Worm (Caenorhabditis elegans) whole organism, young adult: Measurements from ENCODE around the gene nas-38.

ENCODE experiments used
- F49E8.2 ChIP-seq: sonication (generic microtip); optimal IDR thresholded peaks from 3 replicates; lab custom pipeline; 2017; ENCODE audit warnings: missing genetic modification characterization, mild to moderate bottlenecking, missing compliant biosample characterization, antibody characterized with exemption, moderate library complexity; ENCODE audit not compliant: insufficient read depth
- cebp-1 ChIP-seq, 2 experiments: fragments of 200-800 bp in 1 of 2; sonication (Bioruptor generic) in 1 of 2; sonication (generic microtip) in 1 of 2; IDR thresholded peaks in 1 of 2; optimal IDR thresholded peaks in 1 of 2; 2 replicates each; pipeline versions ENCODE4 v1.3.6 to Lab custom; 2017 to 2022; ENCODE audit warnings: missing compliant biosample characterization in 2 of 2, missing genetic modification characterization in 2 of 2, mild to moderate bottlenecking in 1 of 2, missing genetic modification reagents in 1 of 2, moderate library complexity in 1 of 2
- ceh-79 ChIP-seq: sonication (generic microtip); optimal IDR thresholded peaks from 2 replicates; lab custom pipeline; 2017; ENCODE audit warnings: mild to moderate bottlenecking, missing genetic modification characterization, missing compliant biosample characterization
- pha-4 ChIP-seq: fragments of 150-350 bp; sonication (generic microtip); optimal IDR thresholded peaks from 2 replicates; lab custom pipeline; 2014; ENCODE audit warnings: missing biosample characterization, missing genetic modification reagents, missing genetic modification characterization
- ztf-18 ChIP-seq: sonication (generic microtip); optimal IDR thresholded peaks from 2 replicates; lab custom pipeline; 2016; ENCODE audit warnings: missing genotype, mild to moderate bottlenecking, missing genetic modification characterization, missing compliant biosample characterization

ce11 chrX:585598-586217 lies 27.8 kb downstream of the nas-38 start:
- TF ChIP-seq ztf-18 (tag; lab: Kevin White, UChicago) (no peak), F49E8.2 (tag; lab: Kevin White, UChicago) (no peak), cebp-1 (GFP tag; IDR thresholded peaks at IDR 0.05; lab: Robert Waterston, UW) (no peak), cebp-1 (tag; optimal IDR thresholded peaks at IDR 0.05; lab: Kevin White, UChicago) (no peak), pha-4 (tag; lab: Kevin White, UChicago) (no peak), ceh-79 (no peak)
